Worm (Caenorhabditis elegans) whole organism, L3 larva: ENCODE data around the gene srw-145.

ENCODE experiments used
- ZK546.5 ChIP-seq: sonication (generic microtip); optimal IDR thresholded peaks from 2 replicates; lab custom pipeline; 2017; ENCODE audit warnings: missing biosample characterization, missing genetic modification characterization
- ceh-16 ChIP-seq: sonication (generic microtip); optimal IDR thresholded peaks from 2 replicates; lab custom pipeline; 2017; ENCODE audit warnings: missing biosample characterization, missing genetic modification characterization
- ceh-9 ChIP-seq: sonication (generic microtip); optimal IDR thresholded peaks from 2 replicates; lab custom pipeline; 2018; ENCODE audit warnings: missing biosample characterization, missing genetic modification characterization
- daf-12 ChIP-seq: fragments of 150-350 bp; optimal IDR thresholded peaks from 2 replicates; lab custom pipeline; 2014; ENCODE audit warnings: missing biosample characterization, missing genetic modification reagents, missing genetic modification characterization
- egl-27 ChIP-seq: sonication (generic microtip); optimal IDR thresholded peaks from 4 replicates; lab custom pipeline; 2017; ENCODE audit warnings: missing biosample characterization, missing genetic modification reagents, missing genetic modification characterization
- elt-2 ChIP-seq: sonication (generic microtip); optimal IDR thresholded peaks from 2 replicates; lab custom pipeline; 2016; ENCODE audit warnings: missing genetic modification reagents, mild to moderate bottlenecking, missing genetic modification characterization, missing compliant biosample characterization
- elt-3 ChIP-seq, 3 experiments: fragments of 150-350 bp in 1 of 3; sonication (generic microtip) in 2 of 3; optimal IDR thresholded peaks; 2 replicates in 2 of 3; 4 replicates in 1 of 3; lab custom pipeline; 2014 to 2017; ENCODE audit warnings: missing biosample characterization in 3 of 3, missing genetic modification characterization in 3 of 3
- eor-1 ChIP-seq, 2 experiments: fragments of 150-350 bp; optimal IDR thresholded peaks; 2 replicates each; lab custom pipeline; 2014 to 2018; ENCODE audit warnings: missing biosample characterization in 2 of 2, missing genetic modification characterization in 2 of 2
- jun-1 ChIP-seq: fragments of 150-350 bp; optimal IDR thresholded peaks from 2 replicates; lab custom pipeline; 2014; ENCODE audit warnings: missing biosample characterization, missing genetic modification reagents, missing genetic modification characterization
- lsy-12 ChIP-seq: sonication (generic microtip); optimal IDR thresholded peaks from 2 replicates; lab custom pipeline; 2016; ENCODE audit warnings: mild to moderate bottlenecking, missing genetic modification characterization, missing compliant biosample characterization
- mdl-1 ChIP-seq: fragments of 150-350 bp; optimal IDR thresholded peaks from 2 replicates; lab custom pipeline; 2014; ENCODE audit warnings: missing biosample characterization, missing genetic modification characterization
- nfya-1 ChIP-seq: sonication (generic microtip); optimal IDR thresholded peaks from 2 replicates; lab custom pipeline; 2017; ENCODE audit warnings: missing genetic modification characterization, mild to moderate bottlenecking, missing compliant biosample characterization, antibody characterized with exemption, moderate library complexity; ENCODE audit not compliant: insufficient read depth
- nhr-11 ChIP-seq: fragments of 150-350 bp; optimal IDR thresholded peaks from 2 replicates; lab custom pipeline; 2014; ENCODE audit warnings: missing biosample characterization, missing genetic modification characterization
- nhr-12 ChIP-seq: fragments of 150-350 bp; optimal IDR thresholded peaks from 2 replicates; lab custom pipeline; 2014; ENCODE audit warnings: missing biosample characterization, missing genetic modification characterization
- nhr-23 ChIP-seq: fragments of 150-350 bp; optimal IDR thresholded peaks from 2 replicates; lab custom pipeline; 2014; ENCODE audit warnings: missing biosample characterization, missing genetic modification reagents, missing genetic modification characterization
- nhr-25 ChIP-seq: sonication (generic microtip); optimal IDR thresholded peaks from 2 replicates; lab custom pipeline; 2017; ENCODE audit warnings: missing biosample characterization, missing genetic modification characterization
- nhr-43 ChIP-seq: sonication (generic microtip); optimal IDR thresholded peaks from 2 replicates; lab custom pipeline; 2016; ENCODE audit warnings: mild to moderate bottlenecking, missing genetic modification characterization, missing compliant biosample characterization; ENCODE audit not compliant: poor library complexity, severe bottlenecking
- nhr-67 ChIP-seq: fragments of 150-350 bp; optimal IDR thresholded peaks from 2 replicates; lab custom pipeline; 2014; ENCODE audit warnings: missing biosample characterization, missing genetic modification characterization
- nhr-77 ChIP-seq: fragments of 150-350 bp; optimal IDR thresholded peaks from 2 replicates; lab custom pipeline; 2014; ENCODE audit warnings: missing biosample characterization, missing genetic modification characterization
- pha-4 ChIP-seq: fragments of 150-350 bp; optimal IDR thresholded peaks from 2 replicates; lab custom pipeline; 2014; ENCODE audit warnings: missing biosample characterization, missing genetic modification reagents, missing genetic modification characterization
- pqm-1 ChIP-seq: fragments of 150-350 bp; optimal IDR thresholded peaks from 2 replicates; lab custom pipeline; 2017; ENCODE audit warnings: missing biosample characterization, missing genetic modification characterization, inconsistent platforms
- sea-2 ChIP-seq: fragments of 150-350 bp; sonication (generic microtip); optimal IDR thresholded peaks from 4 replicates; lab custom pipeline; 2014; ENCODE audit warnings: missing biosample characterization, missing genetic modification reagents, missing genetic modification characterization
- skn-1 ChIP-seq: fragments of 150-350 bp; optimal IDR thresholded peaks from 2 replicates; lab custom pipeline; 2014; ENCODE audit warnings: missing biosample characterization, missing genetic modification characterization
- snpc-4 ChIP-seq: fragments of 150-350 bp; optimal IDR thresholded peaks from 2 replicates; lab custom pipeline; 2014; ENCODE audit warnings: missing biosample characterization, missing genetic modification characterization
- tbx-2 ChIP-seq: sonication (generic microtip); optimal IDR thresholded peaks from 2 replicates; lab custom pipeline; 2016; ENCODE audit warnings: mild to moderate bottlenecking, missing genetic modification characterization, missing compliant biosample characterization
- unc-39 ChIP-seq: sonication (generic microtip); optimal IDR thresholded peaks from 4 replicates; lab custom pipeline; 2017; ENCODE audit warnings: missing biosample characterization, missing genetic modification characterization
- unc-62 ChIP-seq: fragments of 150-350 bp; sonication (generic microtip); optimal IDR thresholded peaks from 4 replicates; lab custom pipeline; 2014; ENCODE audit warnings: missing biosample characterization, missing genetic modification reagents, missing genetic modification characterization
- zag-1 ChIP-seq: fragments of 150-350 bp; optimal IDR thresholded peaks from 2 replicates; lab custom pipeline; 2014; ENCODE audit warnings: missing biosample characterization, missing genetic modification characterization
- ztf-11 ChIP-seq: fragments of 150-350 bp; optimal IDR thresholded peaks from 2 replicates; lab custom pipeline; 2014; ENCODE audit warnings: missing biosample characterization, missing genetic modification characterization
- ztf-4 ChIP-seq: fragments of 150-350 bp; optimal IDR thresholded peaks from 2 replicates; lab custom pipeline; 2014; ENCODE audit warnings: missing biosample characterization, missing genetic modification characterization

Gene srw-145

ce11 chrV:13934545-13934944, 2.4 kb upstream of the srw-145 start, which contains the start of gene R10D12.1:
Gene R10D12.1, minus strand, starts transcription at chrV:13934645.
- TF ChIP-seq ceh-16 (tag; lab: Kevin White, UChicago) (no peak), ztf-4 (tag; lab: Kevin White, UChicago) (no peak), ZK546.5 (tag; lab: Kevin White, UChicago) (no peak), nhr-11 (tag; lab: Kevin White, UChicago) (no peak), pqm-1 (tag; lab: Kevin White, UChicago) (no peak), tbx-2 (no peak), ztf-11 (tag; lab: Kevin White, UChicago) (no peak), ceh-9 (tag; lab: Kevin White, UChicago) (no peak), unc-39 (tag; lab: Kevin White, UChicago) (no peak), skn-1 (tag; lab: Kevin White, UChicago) (no peak), nhr-12 (tag; lab: Kevin White, UChicago) (no peak), nhr-43 (tag; lab: Kevin White, UChicago) (no peak), jun-1 (tag; lab: Kevin White, UChicago) (no peak), sea-2 (GFP tag; lab: Kevin White, UChicago) (no peak), pha-4 (tag; lab: Kevin White, UChicago) (no peak), daf-12 (tag; lab: Kevin White, UChicago) (no peak), zag-1 (tag; lab: Kevin White, UChicago) (no peak)
- TF ChIP-seq, all 47 proteins: peak for 0

ce11 chrV:13935423-13935822, 1.5 kb upstream of the srw-145 start:
- no peak for TF ChIP-seq pqm-1 (tag; lab: Kevin White, UChicago)
- TF ChIP-seq elt-3 (tag; optimal IDR thresholded peaks at IDR 0.05; lab: Kevin White, UChicago) = peak in 1 of 3 experiments; percentile 42

ce11 chrV:13936052-13936451, 898 bp upstream of the srw-145 start:
- TF ChIP-seq nhr-23 (tag; lab: Kevin White, UChicago) (peak; percentile 29), elt-3 (tag; optimal IDR thresholded peaks at IDR 0.05; lab: Kevin White, UChicago) (peak in 1 of 3 experiments; percentile 27), daf-12 (tag; lab: Kevin White, UChicago) (no peak), nhr-43 (tag; lab: Kevin White, UChicago) (peak; percentile 49), nhr-25 (tag; lab: Kevin White, UChicago) (peak; percentile 16)

- TF ChIP-seq nfya-1 (tag; lab: Kevin White, UChicago) = no peak
- TF ChIP-seq snpc-4 (tag; lab: Kevin White, UChicago) = no peak
Measured at ce11 chrV:13942082-13942481, 5.1 kb downstream of the srw-145 start, which contains the start of gene dpr-1. Gene dpr-1, minus strand, starts transcription at chrV:13942182.

ce11 chrV:13946385-13947019, 9.6 kb downstream of the srw-145 start, which contains the start of the genes srx-10 and clec-226:
Gene srx-10, minus strand, starts transcription at chrV:13946485.
Gene clec-226, plus strand, starts transcription at chrV:13946969.
- no peak for TF ChIP-seq mdl-1
- TF ChIP-seq jun-1 (tag; lab: Kevin White, UChicago) = no peak
- no peak for TF ChIP-seq nhr-77 (tag; lab: Kevin White, UChicago)
- TF ChIP-seq nfya-1 (tag; lab: Kevin White, UChicago) = no peak
- no peak for TF ChIP-seq egl-27
- no peak for TF ChIP-seq unc-39 (tag; lab: Kevin White, UChicago)
- TF ChIP-seq ceh-9 (tag; lab: Kevin White, UChicago) = no peak
- no peak for TF ChIP-seq elt-3 (tag; optimal IDR thresholded peaks at IDR 0.05; lab: Kevin White, UChicago)
- no peak for TF ChIP-seq pha-4 (tag; lab: Kevin White, UChicago)
- TF ChIP-seq lsy-12 (tag; lab: Kevin White, UChicago) = no peak
- TF ChIP-seq elt-2 (tag; lab: Kevin White, UChicago) = no peak
- TF ChIP-seq eor-1 (tag; optimal IDR thresholded peaks at IDR 0.05; lab: Kevin White, UChicago) = no peak
- TF ChIP-seq skn-1 (tag; lab: Kevin White, UChicago) = no peak

ce11 chrV:13949010-13949409, 12.1 kb downstream of the srw-145 start, which contains the start of gene R10D12.6:
Gene R10D12.6, plus strand, starts transcription at chrV:13949310.
- TF ChIP-seq pqm-1 (tag; lab: Kevin White, UChicago) = peak; percentile 38
- peak; percentile 3 for TF ChIP-seq elt-2 (tag; lab: Kevin White, UChicago)
- TF ChIP-seq unc-62 (GFP tag; lab: Kevin White, UChicago) = no peak
- TF ChIP-seq nhr-67 (tag; lab: Kevin White, UChicago) = no peak
